Comparison of ENCODE assay signal across 2 worm cellular contexts in the genomic region with DNA sequence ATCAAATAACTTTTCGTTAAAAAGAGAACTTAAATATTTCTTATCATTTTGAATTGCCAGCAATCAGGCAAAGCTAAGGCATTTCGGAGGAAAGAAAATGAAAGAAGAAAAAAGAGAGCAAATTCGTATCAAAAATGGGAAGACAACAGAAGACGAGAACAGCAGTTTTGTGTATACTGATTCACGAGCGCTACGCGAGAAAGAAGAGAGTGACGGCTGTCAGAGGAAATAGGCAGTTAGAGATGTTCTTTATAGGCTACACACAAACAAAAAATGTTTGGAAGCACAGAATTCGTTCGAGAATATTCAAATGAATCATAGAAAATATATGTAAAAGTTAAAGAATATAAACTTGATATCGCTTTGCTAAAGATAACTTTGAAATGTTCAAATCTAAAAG.
A peak's percentile ranks its signal among the peaks of the same experiment; 100 is the strongest.
TF ChIP-seq lines count a peak whose summit lies in the region.

No protein-coding gene starts in this region.

TF ChIP-seq in whole organism, L2 larva, 48 proteins besides CTCF, POLR2A, EP300 and RAD21 (continued from another document):
- no peak for TF ChIP-seq egl-27 (tag; optimal IDR thresholded peaks at IDR 0.05; lab: Kevin White, UChicago)
- TF ChIP-seq C34F6.9 (tag; optimal IDR thresholded peaks at IDR 0.05; lab: Kevin White, UChicago) = peak; percentile 23
- TF ChIP-seq blmp-1 (tag; optimal IDR thresholded peaks at IDR 0.05; lab: Kevin White, UChicago; ENCODE audit: insufficient read depth) = no peak
- no peak for TF ChIP-seq ztf-1 (GFP tag; conservative IDR thresholded peaks at IDR 0.05; lab: Robert Waterston, UW)
- TF ChIP-seq nhr-77 (tag; optimal IDR thresholded peaks at IDR 0.05; lab: Kevin White, UChicago) = no peak
- no peak for TF ChIP-seq nhr-12 (tag; optimal IDR thresholded peaks at IDR 0.05; lab: Kevin White, UChicago)
- no peak for TF ChIP-seq lin-13 (GFP tag; optimal IDR thresholded peaks at IDR 0.05; lab: Kevin White, UChicago)
- no peak for TF ChIP-seq ztf-11 (tag; optimal IDR thresholded peaks at IDR 0.05; lab: Kevin White, UChicago)
- TF ChIP-seq F13H6.1 (tag; optimal IDR thresholded peaks at IDR 0.05; lab: Kevin White, UChicago) = peak; percentile 3
- no peak for TF ChIP-seq nhr-6 (tag; optimal IDR thresholded peaks at IDR 0.05; lab: Kevin White, UChicago)
- no peak for TF ChIP-seq nhr-10 (tag; optimal IDR thresholded peaks at IDR 0.05; lab: Kevin White, UChicago)

TF ChIP-seq in whole organism, L4 larva, 104 proteins besides CTCF, POLR2A, EP300 and RAD21 (continued from another document):
- TF ChIP-seq hlh-11 (tag; optimal IDR thresholded peaks at IDR 0.05; lab: Kevin White, UChicago) (peak; percentile 52), spr-3 (GFP tag; optimal IDR thresholded peaks at IDR 0.05; lab: Kevin White, UChicago) (no peak), F26F4.8 (GFP tag; conservative IDR thresholded peaks at IDR 0.05; lab: Robert Waterston, UW) (no peak), skn-1 (tag; optimal IDR thresholded peaks at IDR 0.05; lab: Kevin White, UChicago) (no peak), ZK337.2 (GFP tag; IDR thresholded peaks at IDR 0.05; lab: Robert Waterston, UW) (no peak), pha-4 (GFP tag; IDR thresholded peaks at IDR 0.05; lab: Robert Waterston, UW) (no peak), pha-4 (tag; optimal IDR thresholded peaks at IDR 0.05; lab: Kevin White, UChicago) (peak; percentile 6), T26A8.4 (GFP tag; IDR thresholded peaks at IDR 0.05; lab: Robert Waterston, UW) (no peak), dve-1 (tag; optimal IDR thresholded peaks at IDR 0.05; lab: Kevin White, UChicago; ENCODE audit: insufficient read depth) (peak; percentile 74), T20F7.1 (GFP tag; optimal IDR thresholded peaks at IDR 0.05; lab: Kevin White, UChicago) (peak; percentile 19), Y105C5A.15 (GFP tag; IDR thresholded peaks at IDR 0.05; lab: Robert Waterston, UW) (no peak), ztf-7 (tag; optimal IDR thresholded peaks at IDR 0.05; lab: Kevin White, UChicago) (peak; percentile 25), daf-16 (GFP tag; optimal IDR thresholded peaks at IDR 0.05; lab: Kevin White, UChicago) (no peak), daf-16 (tag; optimal IDR thresholded peaks at IDR 0.05; lab: Kevin White, UChicago) (peak; percentile 70), spr-1 (tag; optimal IDR thresholded peaks at IDR 0.05; lab: Kevin White, UChicago) (no peak), aly-2 (tag; optimal IDR thresholded peaks at IDR 0.05; lab: Kevin White, UChicago) (no peak), mdl-1 (tag; optimal IDR thresholded peaks at IDR 0.05; lab: Kevin White, UChicago) (peak in 1 of 2 experiments; percentile 27), lin-1 (GFP tag; IDR thresholded peaks at IDR 0.05; lab: Robert Waterston, UW) (no peak), dmd-6 (GFP tag; IDR thresholded peaks at IDR 0.05; lab: Robert Waterston, UW) (peak; percentile 59), nhr-28 (tag; optimal IDR thresholded peaks at IDR 0.05; lab: Kevin White, UChicago) (peak; percentile 98), ceh-82 (tag; optimal IDR thresholded peaks at IDR 0.05; lab: Kevin White, UChicago) (no peak), mes-2 (tag; optimal IDR thresholded peaks at IDR 0.05; lab: Kevin White, UChicago; ENCODE audit: poor library complexity, severe bottlenecking) (peak; percentile 13)
